Fruit fly (Drosophila melanogaster): ENCODE results near the gene sip2.

The sip2 gene

DNA sequence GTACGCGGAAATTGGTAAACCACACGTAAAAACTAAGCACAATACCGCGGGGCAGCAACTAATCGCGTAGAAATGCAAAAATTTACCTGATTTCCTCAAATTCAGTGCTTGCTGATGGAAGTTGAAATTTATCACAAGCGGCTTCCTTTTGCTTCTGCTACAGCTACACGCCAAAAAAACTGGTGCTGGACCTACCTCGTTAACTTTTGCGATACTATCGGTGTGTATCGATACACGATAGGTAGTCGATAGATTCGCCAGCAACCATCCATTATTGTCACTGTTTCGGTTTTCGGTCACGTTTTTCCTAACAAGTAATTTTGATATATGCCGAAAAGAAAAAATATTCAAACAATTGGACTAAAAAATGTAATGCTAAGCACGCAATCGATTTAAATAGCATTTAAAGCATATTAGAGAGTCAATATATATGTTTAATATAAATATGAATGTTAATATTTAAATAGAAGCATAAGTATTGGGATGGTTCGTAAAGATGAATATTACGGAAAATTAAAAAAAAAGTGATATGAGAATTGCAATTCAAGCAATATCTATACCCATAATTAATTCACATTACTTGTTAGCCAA, 3.6 kb upstream of the sip2 start, which contains the start of gene Sumo (continued):
- peak; percentile 98 for TF ChIP-seq BEAF-32 (GFP tag; optimal IDR thresholded peaks at IDR 0.05)
- no peak for TF ChIP-seq tap (tag; optimal IDR thresholded peaks at IDR 0.05)
- no peak for TF ChIP-seq CG1792 (GFP tag; optimal IDR thresholded peaks at IDR 0.05)
- peak; percentile 9; the same call in 1 of the 2 replicates for TF ChIP-seq cas (GFP tag; IDR thresholded peaks at IDR 0.05)
- no peak for TF ChIP-seq CG1602 (GFP tag; optimal IDR thresholded peaks at IDR 0.05)
- peak; percentile 17 for TF ChIP-seq CG8290 (GFP tag; optimal IDR thresholded peaks at IDR 0.05)
- TF ChIP-seq CG8290 (tag; optimal IDR thresholded peaks at IDR 0.05): peak in 1 of 2 experiments; percentile 80
- TF ChIP-seq CG1603 (tag; optimal IDR thresholded peaks at IDR 0.05): peak; percentile 66
- TF ChIP-seq Ets65A (GFP tag): no peak
- TF ChIP-seq CG5245 (GFP tag; optimal IDR thresholded peaks at IDR 0.05): no peak
- no peak for TF ChIP-seq Max (GFP tag; optimal IDR thresholded peaks at IDR 0.05)
- TF ChIP-seq pan (optimal IDR thresholded peaks at IDR 0.05): no peak
- TF ChIP-seq pan (GFP tag; optimal IDR thresholded peaks at IDR 0.05 in 1 of 2, IDR thresholded peaks at IDR 0.05 in 1 of 2): peak in 1 of 2 experiments; percentile 43
- no peak for TF ChIP-seq CG7745 (tag; optimal IDR thresholded peaks at IDR 0.05)
- TF ChIP-seq tio (GFP tag; optimal IDR thresholded peaks at IDR 0.05): no peak
- no peak for TF ChIP-seq HHEX (GFP tag; optimal IDR thresholded peaks at IDR 0.05)
- TF ChIP-seq scrt (GFP tag; optimal IDR thresholded peaks at IDR 0.05): no peak
- no peak for TF ChIP-seq CG9437 (GFP tag; optimal IDR thresholded peaks at IDR 0.05)
- TF ChIP-seq pros (GFP tag; optimal IDR thresholded peaks at IDR 0.05): no peak
- TF ChIP-seq Bdp1 (GFP tag; optimal IDR thresholded peaks at IDR 0.05): no peak
- no peak for TF ChIP-seq Nf-YA (GFP tag; IDR thresholded peaks at IDR 0.05)
- TF ChIP-seq crp (GFP tag; optimal IDR thresholded peaks at IDR 0.05): no peak
- no peak for TF ChIP-seq ab (GFP tag; optimal IDR thresholded peaks at IDR 0.05)
- TF ChIP-seq YL-1 (GFP tag; optimal IDR thresholded peaks at IDR 0.05): peak; percentile 9
- TF ChIP-seq CG18599 (GFP tag; optimal IDR thresholded peaks at IDR 0.05): no peak
- TF ChIP-seq Atf3 (GFP tag; optimal IDR thresholded peaks at IDR 0.05): no peak
- peak; percentile 33 for TF ChIP-seq CG2678 (tag; optimal IDR thresholded peaks at IDR 0.05)
- TF ChIP-seq vvl (GFP tag; IDR thresholded peaks at IDR 0.05): peak; percentile 10; the same call in 1 of the 2 replicates
- no peak for TF ChIP-seq Chrac-16 (GFP tag; optimal IDR thresholded peaks at IDR 0.05)
- TF ChIP-seq CG1832 (GFP tag; optimal IDR thresholded peaks at IDR 0.05): no peak
- no peak for TF ChIP-seq CTCF (GFP tag; optimal IDR thresholded peaks at IDR 0.05)
- no peak for TF ChIP-seq CG17612 (GFP tag; IDR thresholded peaks at IDR 0.05)
- TF ChIP-seq CG10543 (GFP tag; optimal IDR thresholded peaks at IDR 0.05): peak; percentile 41
- TF ChIP-seq knrl (GFP tag; IDR thresholded peaks at IDR 0.05; ENCODE audit: partially characterized antibody): peak; percentile 99
- no peak for TF ChIP-seq NfI (GFP tag; optimal IDR thresholded peaks at IDR 0.05)
- no peak for TF ChIP-seq Lpt (GFP tag; optimal IDR thresholded peaks at IDR 0.05)
- TF ChIP-seq tx (GFP tag; optimal IDR thresholded peaks at IDR 0.05): no peak
- peak; percentile 21 for TF ChIP-seq gem (tag; optimal IDR thresholded peaks at IDR 0.05)
- no peak for TF ChIP-seq fd96Cb (tag; optimal IDR thresholded peaks at IDR 0.05)
- TF ChIP-seq Spps (tag; optimal IDR thresholded peaks at IDR 0.05): no peak
- TF ChIP-seq CG10274 (GFP tag; optimal IDR thresholded peaks at IDR 0.05): no peak
- TF ChIP-seq Xrp1 (GFP tag; IDR thresholded peaks at IDR 0.05): no peak
- no peak for TF ChIP-seq fu2 (GFP tag; optimal IDR thresholded peaks at IDR 0.05)
- TF ChIP-seq CG4820 (GFP tag; optimal IDR thresholded peaks at IDR 0.05): no peak
- no peak for TF ChIP-seq nom (GFP tag; optimal IDR thresholded peaks at IDR 0.05)
- TF ChIP-seq Vsx1 (GFP tag; optimal IDR thresholded peaks at IDR 0.05): no peak
- peak; percentile 33 for TF ChIP-seq B-H2 (GFP tag; optimal IDR thresholded peaks at IDR 0.05)
- TF ChIP-seq toy (GFP tag; IDR thresholded peaks at IDR 0.05): no peak
- TF ChIP-seq lmd (GFP tag; IDR thresholded peaks at IDR 0.05): no peak; the same call in 1 of the 2 replicates
- no peak for TF ChIP-seq repo (GFP tag; optimal IDR thresholded peaks at IDR 0.05)
- TF ChIP-seq chn (GFP tag; optimal IDR thresholded peaks at IDR 0.05): no peak
- TF ChIP-seq lilli (GFP tag; optimal IDR thresholded peaks at IDR 0.05): no peak

Measured in whole organism, embryonic.